Worm (Caenorhabditis elegans) whole organism, young adult: ENCODE data around the gene K09E2.2.

ENCODE experiments used
- C06A6.2 ChIP-seq: fragments of 200-800 bp; sonication (Bioruptor generic); conservative IDR thresholded peaks from 2 replicates; pipeline ENCODE4 v1.3.6; 2022; ENCODE audit warnings: missing genetic modification characterization, missing compliant biosample characterization
- D2030.7 ChIP-seq: fragments of 200-800 bp; sonication (Bioruptor generic); IDR thresholded peaks from 2 replicates; pipeline ENCODE4 v1.3.6; 2022; ENCODE audit warnings: missing genetic modification reagents, missing genetic modification characterization, missing compliant biosample characterization
- F22D6.2 ChIP-seq: sonication (generic microtip); optimal IDR thresholded peaks from 2 replicates; lab custom pipeline; 2016; ENCODE audit warnings: mild to moderate bottlenecking, missing genetic modification characterization, missing compliant biosample characterization
- F23B12.7 ChIP-seq: sonication (generic microtip); optimal IDR thresholded peaks from 2 replicates; lab custom pipeline; 2017; ENCODE audit warnings: missing genetic modification characterization, mild to moderate bottlenecking, missing compliant biosample characterization, antibody characterized with exemption, moderate library complexity; ENCODE audit not compliant: insufficient read depth
- F55B11.4 ChIP-seq: sonication (generic microtip); optimal IDR thresholded peaks from 2 replicates; lab custom pipeline; 2016; ENCODE audit warnings: missing compliant biosample characterization, missing genetic modification characterization, borderline replicate concordance; ENCODE audit not compliant: insufficient read depth
- F57A8.1 ChIP-seq: fragments of 200-800 bp; sonication (Bioruptor generic); optimal IDR thresholded peaks from 2 replicates; lab custom pipeline; 2018; ENCODE audit warnings: mild to moderate bottlenecking, missing genetic modification characterization, moderate library complexity, missing compliant biosample characterization
- T26A5.8 ChIP-seq: sonication (generic microtip); optimal IDR thresholded peaks from 2 replicates; lab custom pipeline; 2016; ENCODE audit warnings: missing genetic modification characterization, missing compliant biosample characterization
- Y53F4B.3 ChIP-seq: fragments of 200-800 bp; sonication (Bioruptor generic); IDR thresholded peaks from 2 replicates; pipeline ENCODE4 v1.3.6; 2022; ENCODE audit warnings: missing genetic modification reagents, missing genetic modification characterization, missing compliant biosample characterization
- Y56A3A.18 ChIP-seq: fragments of 200-800 bp; sonication (Bioruptor generic); IDR thresholded peaks from 2 replicates; pipeline ENCODE4 v1.3.6; 2022; ENCODE audit warnings: missing genetic modification reagents, missing genetic modification characterization, missing compliant biosample characterization
- Y67H2A.10 ChIP-seq: fragments of 200-800 bp; sonication (Bioruptor generic); conservative IDR thresholded peaks from 2 replicates; pipeline ENCODE4 v1.3.6; 2022; ENCODE audit warnings: missing genetic modification reagents, missing genetic modification characterization, missing compliant biosample characterization
- akir-1 ChIP-seq: fragments of 200-800 bp; sonication (Bioruptor generic); optimal IDR thresholded peaks from 2 replicates; lab custom pipeline; 2018; ENCODE audit warnings: mild to moderate bottlenecking, missing genetic modification characterization, moderate library complexity, missing compliant biosample characterization
- aptf-3 ChIP-seq: fragments of 200-800 bp; sonication (Bioruptor generic); IDR thresholded peaks from 2 replicates; pipeline ENCODE4 v1.3.6; 2022; ENCODE audit warnings: missing genetic modification characterization, missing compliant biosample characterization
- athp-1 ChIP-seq: sonication (generic microtip); optimal IDR thresholded peaks from 2 replicates; lab custom pipeline; 2017; ENCODE audit warnings: mild to moderate bottlenecking, missing genetic modification characterization, missing compliant biosample characterization
- ceh-100 ChIP-seq: fragments of 200-800 bp; sonication (Bioruptor generic); IDR thresholded peaks from 2 replicates; pipeline ENCODE4 v1.3.6; 2022; ENCODE audit warnings: missing genetic modification reagents, missing genetic modification characterization, missing compliant biosample characterization
- ceh-27 ChIP-seq: fragments of 200-800 bp; sonication (Bioruptor generic); optimal IDR thresholded peaks from 2 replicates; lab custom pipeline; 2018; ENCODE audit warnings: mild to moderate bottlenecking, missing genetic modification characterization, moderate library complexity, missing compliant biosample characterization
- chd-7 ChIP-seq: sonication (generic microtip); optimal IDR thresholded peaks from 2 replicates; lab custom pipeline; 2016; ENCODE audit warnings: mild to moderate bottlenecking, missing genetic modification characterization, moderate library complexity, missing compliant biosample characterization
- die-1 ChIP-seq: sonication (generic microtip); optimal IDR thresholded peaks from 2 replicates; lab custom pipeline; 2016; ENCODE audit warnings: missing genotype, mild to moderate bottlenecking, missing genetic modification characterization, missing compliant biosample characterization
- dox-1 ChIP-seq: fragments of 200-800 bp; sonication (Bioruptor generic); IDR thresholded peaks from 2 replicates; pipeline ENCODE4 v1.3.6; 2022; ENCODE audit warnings: missing genetic modification reagents, missing genetic modification characterization, missing compliant biosample characterization
- efl-1 ChIP-seq: fragments of 150-350 bp; optimal IDR thresholded peaks from 2 replicates; lab custom pipeline; 2014; ENCODE audit warnings: missing biosample characterization, missing genetic modification reagents, missing genetic modification characterization
- egl-18 ChIP-seq: fragments of 200-800 bp; sonication (Bioruptor generic); IDR thresholded peaks from 2 replicates; pipeline ENCODE4 v1.3.6; 2022; ENCODE audit warnings: missing genetic modification reagents, missing genetic modification characterization, missing compliant biosample characterization
- hlh-12 ChIP-seq: sonication (generic microtip); optimal IDR thresholded peaks from 2 replicates; lab custom pipeline; 2016; ENCODE audit warnings: missing genetic modification characterization, missing compliant biosample characterization
- hlh-26 ChIP-seq: fragments of 200-800 bp; sonication (Bioruptor generic); conservative IDR thresholded peaks from 2 replicates; pipeline ENCODE4 v1.3.6; 2022; ENCODE audit warnings: missing genetic modification reagents, missing genetic modification characterization, missing compliant biosample characterization
- hrde-1 ChIP-seq: sonication (generic microtip); optimal IDR thresholded peaks from 2 replicates; lab custom pipeline; 2016; ENCODE audit warnings: missing genetic modification characterization, mild to moderate bottlenecking, missing compliant biosample characterization, moderate library complexity, missing genotype, missing genetic modification reagents, borderline replicate concordance
- hsf-1 ChIP-seq: fragments of 200-800 bp; sonication (Bioruptor generic); IDR thresholded peaks from 2 replicates; pipeline ENCODE4 v1.3.6; 2022; ENCODE audit warnings: missing genetic modification reagents, missing genetic modification characterization, missing compliant biosample characterization
- lag-1 ChIP-seq: fragments of 200-800 bp; sonication (Bioruptor generic); IDR thresholded peaks from 2 replicates; pipeline ENCODE4 v1.3.6; 2022; ENCODE audit warnings: missing genetic modification reagents, missing genetic modification characterization, missing compliant biosample characterization
- lin-26 ChIP-seq: fragments of 200-800 bp; sonication (Bioruptor generic); IDR thresholded peaks from 2 replicates; pipeline ENCODE4 v1.3.6; 2022; ENCODE audit warnings: missing genetic modification reagents, missing genetic modification characterization, missing compliant biosample characterization
- lin-40 ChIP-seq: sonication (generic microtip); optimal IDR thresholded peaks from 2 replicates; lab custom pipeline; 2016; ENCODE audit warnings: missing genetic modification characterization, mild to moderate bottlenecking, missing compliant biosample characterization, missing genotype, missing genetic modification reagents
- madf-10 ChIP-seq: sonication (generic microtip); optimal IDR thresholded peaks from 2 replicates; lab custom pipeline; 2016; ENCODE audit warnings: mild to moderate bottlenecking, missing genetic modification characterization, missing compliant biosample characterization
- madf-8 ChIP-seq: fragments of 200-800 bp; sonication (Bioruptor generic); conservative IDR thresholded peaks from 2 replicates; pipeline ENCODE4 v1.3.6; 2022; ENCODE audit warnings: missing genetic modification reagents, missing genetic modification characterization, missing compliant biosample characterization
- mel-28 ChIP-seq: sonication (generic microtip); optimal IDR thresholded peaks from 2 replicates; lab custom pipeline; 2016; ENCODE audit warnings: borderline replicate concordance, mild to moderate bottlenecking, missing genetic modification characterization, missing compliant biosample characterization
- mes-4 ChIP-seq: sonication (generic microtip); optimal IDR thresholded peaks from 2 replicates; lab custom pipeline; 2016; ENCODE audit warnings: missing genotype, missing genetic modification characterization, missing compliant biosample characterization
- nfya-2 ChIP-seq: fragments of 200-800 bp; sonication (Bioruptor generic); IDR thresholded peaks from 2 replicates; pipeline ENCODE4 v1.3.6; 2022; ENCODE audit warnings: missing genetic modification reagents, missing genetic modification characterization, missing compliant biosample characterization
- nhr-120 ChIP-seq: fragments of 200-800 bp; sonication (Bioruptor generic); IDR thresholded peaks from 2 replicates; pipeline ENCODE4 v1.3.6; 2022; ENCODE audit warnings: missing genetic modification characterization, missing compliant biosample characterization
- nhr-179 ChIP-seq: sonication (generic microtip); optimal IDR thresholded peaks from 2 replicates; lab custom pipeline; 2016; ENCODE audit warnings: mild to moderate bottlenecking, missing genetic modification characterization, missing compliant biosample characterization
- nhr-90 ChIP-seq: sonication (generic microtip); optimal IDR thresholded peaks from 2 replicates; lab custom pipeline; 2016; ENCODE audit warnings: missing genotype, mild to moderate bottlenecking, missing genetic modification characterization, missing compliant biosample characterization
- pbrm-1 ChIP-seq: fragments of 200-800 bp; sonication (Bioruptor generic); IDR thresholded peaks from 2 replicates; pipeline ENCODE4 v1.3.6; 2022; ENCODE audit warnings: missing genetic modification reagents, missing genetic modification characterization, missing compliant biosample characterization
- rcor-1 ChIP-seq: fragments of 200-800 bp; sonication (Bioruptor generic); IDR thresholded peaks from 2 replicates; pipeline ENCODE4 v1.3.6; 2022; ENCODE audit warnings: missing genetic modification reagents, missing genetic modification characterization, missing compliant biosample characterization
- repo-1 ChIP-seq: sonication (generic microtip); optimal IDR thresholded peaks from 2 replicates; lab custom pipeline; 2017; ENCODE audit warnings: mild to moderate bottlenecking, missing genetic modification characterization, missing compliant biosample characterization
- rpc-1 ChIP-seq, 2 experiments: fragments of 150-350 bp in 1 of 2; sonication (generic microtip) in 1 of 2; optimal IDR thresholded peaks; 2 replicates each; lab custom pipeline; 2014 to 2018; ENCODE audit warnings: missing biosample characterization in 1 of 2, missing genetic modification characterization in 1 of 2, missing genetic modification reagents in 1 of 2, missing genotype in 1 of 2
- sea-2 ChIP-seq: fragments of 200-800 bp; sonication (Bioruptor generic); IDR thresholded peaks from 2 replicates; pipeline ENCODE4 v1.3.6; 2022; ENCODE audit warnings: missing genetic modification characterization, missing compliant biosample characterization
- snpc-1.3 ChIP-seq: sonication (generic microtip); optimal IDR thresholded peaks from 2 replicates; lab custom pipeline; 2017; ENCODE audit warnings: missing genetic modification characterization, mild to moderate bottlenecking, missing compliant biosample characterization, antibody characterized with exemption, moderate library complexity, missing genotype, missing genetic modification reagents; ENCODE audit not compliant: insufficient read depth
- snpc-3.4 ChIP-seq: sonication (generic microtip); optimal IDR thresholded peaks from 2 replicates; lab custom pipeline; 2017; ENCODE audit warnings: missing genetic modification characterization, mild to moderate bottlenecking, missing compliant biosample characterization, antibody characterized with exemption, moderate library complexity, missing genotype, missing genetic modification reagents
- snpc-4 ChIP-seq, 5 experiments: fragments of 150-350 bp in 1 of 5; sonication (generic microtip) in 4 of 5; optimal IDR thresholded peaks; 2 replicates each; lab custom pipeline; 2014 to 2018; ENCODE audit warnings: missing genetic modification characterization in 5 of 5, missing biosample characterization in 3 of 5, antibody characterized with exemption in 2 of 5, mild to moderate bottlenecking in 2 of 5, missing compliant biosample characterization in 2 of 5, missing genotype in 2 of 5, moderate library complexity in 2 of 5, missing genetic modification reagents in 1 of 5
- zfh-2 ChIP-seq: fragments of 200-800 bp; sonication (Bioruptor generic); conservative IDR thresholded peaks from 2 replicates; pipeline ENCODE4 v1.3.6; 2022; ENCODE audit warnings: missing genetic modification reagents, missing genetic modification characterization, missing compliant biosample characterization
- zim-3 ChIP-seq: sonication (generic microtip); optimal IDR thresholded peaks from 2 replicates; lab custom pipeline; 2017; ENCODE audit warnings: mild to moderate bottlenecking, missing genetic modification characterization, moderate library complexity, missing compliant biosample characterization
- ztf-18 ChIP-seq: sonication (generic microtip); optimal IDR thresholded peaks from 2 replicates; lab custom pipeline; 2016; ENCODE audit warnings: missing genotype, mild to moderate bottlenecking, missing genetic modification characterization, missing compliant biosample characterization
- ztf-25 ChIP-seq: fragments of 200-800 bp; sonication (Bioruptor generic); IDR thresholded peaks from 2 replicates; pipeline ENCODE4 v1.3.6; 2022; ENCODE audit warnings: missing genetic modification reagents, missing genetic modification characterization, missing compliant biosample characterization

Gene K09E2.2

DNA sequence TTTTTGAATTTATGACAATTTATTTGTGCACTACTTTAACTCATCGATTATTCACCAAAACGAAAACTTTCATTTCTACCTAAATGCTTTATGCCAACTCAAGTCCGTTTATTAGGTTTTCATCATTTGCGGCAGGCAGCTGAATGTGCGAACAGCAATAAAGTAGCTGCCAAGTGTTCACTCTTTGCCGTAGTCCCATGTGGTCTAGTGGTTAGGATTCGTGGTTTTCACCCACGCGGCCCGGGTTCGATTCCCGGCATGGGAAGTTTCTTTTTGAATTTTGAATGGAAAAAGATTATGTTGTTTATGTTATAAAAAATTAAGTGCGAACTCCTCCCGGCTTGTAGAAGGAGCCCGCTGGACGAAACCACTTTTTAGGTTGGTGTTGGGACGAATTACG, 26.6 kb upstream of the K09E2.2 start (continued):
- TF ChIP-seq hsf-1 (no peak), hlh-26 (GFP tag; lab: Robert Waterston, UW) (no peak), ceh-27 (GFP tag; lab: Kevin White, UChicago) (peak; percentile 49), D2030.7 (GFP tag; lab: Robert Waterston, UW) (peak; percentile 80), sea-2 (GFP tag; lab: Robert Waterston, UW) (no peak), akir-1 (GFP tag; lab: Kevin White, UChicago) (no peak), Y56A3A.18 (GFP tag; lab: Robert Waterston, UW) (peak; percentile 84), rcor-1 (peak; percentile 65), mes-4 (tag; lab: Kevin White, UChicago) (peak; percentile 86), ceh-100 (peak; percentile 34; the same call in 1 of the 2 replicates), C06A6.2 (0 out of 2 replicates have a peak, but pooled peaks have one; percentile 17), F55B11.4 (tag; lab: Kevin White, UChicago) (no peak), repo-1 (tag; lab: Kevin White, UChicago) (peak; percentile 33), Y67H2A.10 (GFP tag; lab: Robert Waterston, UW) (no peak), efl-1 (no peak), snpc-1.3 (tag; lab: Kevin White, UChicago) (peak; percentile 78), nhr-120 (no peak), snpc-3.4 (tag; lab: Kevin White, UChicago) (peak; percentile 44), athp-1 (tag; lab: Kevin White, UChicago) (peak; percentile 48), hlh-12 (tag; lab: Kevin White, UChicago) (no peak), aptf-3 (no peak), Y53F4B.3 (no peak), chd-7 (tag; lab: Kevin White, UChicago) (peak; percentile 81), madf-10 (tag; lab: Kevin White, UChicago) (peak; percentile 65), dox-1 (peak; percentile 78), T26A5.8 (tag; lab: Kevin White, UChicago) (peak; percentile 2), F57A8.1 (no peak), zfh-2 (GFP tag; lab: Robert Waterston, UW) (0 out of 2 replicates have a peak, but pooled peaks have one; percentile 16), rpc-1 (optimal IDR thresholded peaks at IDR 0.05; lab: Kevin White, UChicago) (peak; percentile 94), rpc-1 (tag; optimal IDR thresholded peaks at IDR 0.05; lab: Kevin White, UChicago) (peak; percentile 92), snpc-4 (GFP tag; optimal IDR thresholded peaks at IDR 0.05; lab: Kevin White, UChicago) (peak; percentile 72), snpc-4 (tag; optimal IDR thresholded peaks at IDR 0.05; lab: Kevin White, UChicago) (peak in 3 of 4 experiments; percentile 65 to 80 (median 79)), pbrm-1 (GFP tag; lab: Robert Waterston, UW) (peak; percentile 88), zim-3 (tag; lab: Kevin White, UChicago) (peak; percentile 80), die-1 (tag; lab: Kevin White, UChicago) (peak; percentile 92), nhr-179 (tag; lab: Kevin White, UChicago) (no peak), F22D6.2 (no peak), lag-1 (GFP tag; lab: Robert Waterston, UW) (no peak), madf-8 (no peak), ztf-25 (peak; percentile 86), nhr-90 (tag; lab: Kevin White, UChicago) (peak; percentile 87), hrde-1 (no peak), F23B12.7 (tag; lab: Kevin White, UChicago) (peak; percentile 44), nfya-2 (no peak), ztf-18 (peak; percentile 63), lin-26 (GFP tag; lab: Robert Waterston, UW) (peak; percentile 92), egl-18 (GFP tag; lab: Robert Waterston, UW) (0 out of 2 replicates have a peak, but pooled peaks have one; percentile 17), lin-40 (tag; lab: Kevin White, UChicago) (peak; percentile 56), mel-28 (tag; lab: Kevin White, UChicago) (no peak)
